Worm (Caenorhabditis elegans): ENCODE data around the gene R07E5.15.
A peak's percentile ranks its signal among the peaks of the same experiment; 100 is the strongest.

Gene R07E5.15

ce11 chrIII:4381343-4381742 lies 19.9 kb upstream of the R07E5.15 start, which contains the start of gene pals-27:
pals-27 (plus strand) TSS chrIII:4381643.
- TF ChIP-seq unc-39 (tag; optimal IDR thresholded peaks at IDR 0.05) (no peak), ceh-43 (GFP tag; optimal IDR thresholded peaks at IDR 0.05) (no peak), ztf-11 (tag; optimal IDR thresholded peaks at IDR 0.05) (no peak)

ce11 chrIII:4382118-4382517 lies 19.1 kb upstream of the R07E5.15 start:
- TF ChIP-seq lsy-2 (tag; optimal IDR thresholded peaks at IDR 0.05) = no peak
- TF ChIP-seq unc-39 (tag; optimal IDR thresholded peaks at IDR 0.05) = no peak
- no peak for TF ChIP-seq mab-5 (tag; optimal IDR thresholded peaks at IDR 0.05)
- TF ChIP-seq lin-32 (GFP tag; optimal IDR thresholded peaks at IDR 0.05) = no peak
- no peak for TF ChIP-seq drap-1 (GFP tag; optimal IDR thresholded peaks at IDR 0.05)
- no peak for TF ChIP-seq ceh-43 (GFP tag; optimal IDR thresholded peaks at IDR 0.05)
- no peak for TF ChIP-seq mep-1 (tag; optimal IDR thresholded peaks at IDR 0.05)
- TF ChIP-seq flh-1 (GFP tag; optimal IDR thresholded peaks at IDR 0.05) = no peak
- TF ChIP-seq snpc-4 (tag; optimal IDR thresholded peaks at IDR 0.05) = no peak
- no peak for TF ChIP-seq unc-120 (tag; optimal IDR thresholded peaks at IDR 0.05; ENCODE audit: poor library complexity, severe bottlenecking)
- TF ChIP-seq lin-13 (tag; optimal IDR thresholded peaks at IDR 0.05) = no peak
- no peak for TF ChIP-seq ztf-11 (tag; optimal IDR thresholded peaks at IDR 0.05)
- no peak for TF ChIP-seq nhr-28 (tag; optimal IDR thresholded peaks at IDR 0.05)
- no peak for TF ChIP-seq nhr-12 (tag; optimal IDR thresholded peaks at IDR 0.05)
- no peak for TF ChIP-seq sptf-1 (tag; optimal IDR thresholded peaks at IDR 0.05)
- TF ChIP-seq nhr-2 (tag; optimal IDR thresholded peaks at IDR 0.05) = no peak

- TF ChIP-seq ces-1 (GFP tag; optimal IDR thresholded peaks at IDR 0.05) = no peak
- no peak for TF ChIP-seq nhr-237 (tag; optimal IDR thresholded peaks at IDR 0.05)
- no peak for TF ChIP-seq snpc-4 (tag; optimal IDR thresholded peaks at IDR 0.05)
- no peak for TF ChIP-seq bed-3 (GFP tag; optimal IDR thresholded peaks at IDR 0.05)
Observed at ce11 chrIII:4384487-4384886, 16.8 kb upstream of the R07E5.15 start, which contains the start of gene pals-28. pals-28 (plus strand) TSS chrIII:4384787.

- TF ChIP-seq zip-8 (tag; optimal IDR thresholded peaks at IDR 0.05) = peak; percentile 95
- no peak for TF ChIP-seq nhr-76 (tag; optimal IDR thresholded peaks at IDR 0.05)
Observed at ce11 chrIII:4390421-4390820, 10.8 kb upstream of the R07E5.15 start.

- TF ChIP-seq elt-1 (tag; optimal IDR thresholded peaks at IDR 0.05; ENCODE audit: borderline replicate concordance, insufficient read depth) = no peak
- no peak for TF ChIP-seq ces-1 (GFP tag; optimal IDR thresholded peaks at IDR 0.05)
- no peak for TF ChIP-seq mls-2 (tag; optimal IDR thresholded peaks at IDR 0.05)
- no peak for TF ChIP-seq lsy-2 (tag; optimal IDR thresholded peaks at IDR 0.05)
- no peak for TF ChIP-seq bed-3 (GFP tag; optimal IDR thresholded peaks at IDR 0.05)
- TF ChIP-seq snpc-4 (tag; optimal IDR thresholded peaks at IDR 0.05) = no peak
- no peak for TF ChIP-seq nhr-237 (tag; optimal IDR thresholded peaks at IDR 0.05)
- TF ChIP-seq ceh-83 (GFP tag; optimal IDR thresholded peaks at IDR 0.05) = no peak
- TF ChIP-seq hlh-1 (tag; optimal IDR thresholded peaks at IDR 0.05) = no peak
- no peak for TF ChIP-seq lin-13 (tag; optimal IDR thresholded peaks at IDR 0.05)
- no peak for TF ChIP-seq ceh-43 (GFP tag; optimal IDR thresholded peaks at IDR 0.05)
Observed at ce11 chrIII:4391319-4391718, 9.9 kb upstream of the R07E5.15 start.

- TF ChIP-seq unc-120 (tag; optimal IDR thresholded peaks at IDR 0.05; ENCODE audit: poor library complexity, severe bottlenecking) = no peak
- peak; percentile 63 for TF ChIP-seq elt-1 (tag; optimal IDR thresholded peaks at IDR 0.05; ENCODE audit: borderline replicate concordance, insufficient read depth)
- TF ChIP-seq elt-3 (tag; optimal IDR thresholded peaks at IDR 0.05) = no peak
- no peak for TF ChIP-seq cnd-1 (tag; optimal IDR thresholded peaks at IDR 0.05)
- no peak for TF ChIP-seq ham-2 (GFP tag; optimal IDR thresholded peaks at IDR 0.05)
- TF ChIP-seq sptf-1 (tag; optimal IDR thresholded peaks at IDR 0.05) = no peak
- TF ChIP-seq nhr-237 (tag; optimal IDR thresholded peaks at IDR 0.05) = no peak
- no peak for TF ChIP-seq snpc-4 (tag; optimal IDR thresholded peaks at IDR 0.05)
Observed at ce11 chrIII:4391938-4392337, 9.3 kb upstream of the R07E5.15 start.

ce11 chrIII:4394496-4394895 lies 6.7 kb upstream of the R07E5.15 start, which contains the start of gene R07E5.4:
R07E5.4 (plus strand) TSS chrIII:4394796.
- TF ChIP-seq ceh-43 (GFP tag; optimal IDR thresholded peaks at IDR 0.05) (no peak), bed-3 (GFP tag; optimal IDR thresholded peaks at IDR 0.05) (no peak), tbx-8 (GFP tag; optimal IDR thresholded peaks at IDR 0.05) (no peak), ham-2 (GFP tag; optimal IDR thresholded peaks at IDR 0.05) (no peak), ceh-83 (GFP tag; optimal IDR thresholded peaks at IDR 0.05) (no peak), nhr-237 (tag; optimal IDR thresholded peaks at IDR 0.05) (no peak), nhr-28 (tag; optimal IDR thresholded peaks at IDR 0.05) (no peak), nhr-2 (tag; optimal IDR thresholded peaks at IDR 0.05) (no peak), pha-4 (tag; optimal IDR thresholded peaks at IDR 0.05) (no peak), zip-8 (tag; optimal IDR thresholded peaks at IDR 0.05) (no peak), nhr-12 (tag; optimal IDR thresholded peaks at IDR 0.05) (no peak), ztf-11 (tag; optimal IDR thresholded peaks at IDR 0.05) (no peak), unc-120 (tag; optimal IDR thresholded peaks at IDR 0.05; ENCODE audit: poor library complexity, severe bottlenecking) (no peak), blmp-1 (tag; optimal IDR thresholded peaks at IDR 0.05) (no peak)
